Worm (Caenorhabditis elegans) whole organism, young adult: ENCODE results near the gene K11H3.2.

Source experiments
- B0035.1 ChIP-seq: sonication (generic microtip); optimal IDR thresholded peaks from 2 replicates; lab custom pipeline; 2016; ENCODE audit warnings: missing genetic modification characterization, mild to moderate bottlenecking, missing compliant biosample characterization, missing genotype, missing genetic modification reagents
- B0261.1 ChIP-seq: sonication (generic microtip); optimal IDR thresholded peaks from 2 replicates; lab custom pipeline; 2016; ENCODE audit warnings: mild to moderate bottlenecking, missing genetic modification characterization, moderate library complexity, missing compliant biosample characterization
- B0336.3 ChIP-seq: fragments of 200-800 bp; sonication (Bioruptor generic); IDR thresholded peaks from 2 replicates; pipeline ENCODE4 v1.3.6; 2022; ENCODE audit warnings: missing genetic modification characterization, missing compliant biosample characterization
- F37B4.10 ChIP-seq: fragments of 200-800 bp; sonication (Bioruptor generic); IDR thresholded peaks from 2 replicates; pipeline ENCODE4 v1.3.6; 2022; ENCODE audit warnings: missing genetic modification characterization, missing compliant biosample characterization
- F55B11.4 ChIP-seq: sonication (generic microtip); optimal IDR thresholded peaks from 2 replicates; lab custom pipeline; 2016; ENCODE audit warnings: missing compliant biosample characterization, missing genetic modification characterization, borderline replicate concordance; ENCODE audit not compliant: insufficient read depth
- F57C9.4 ChIP-seq: sonication (generic microtip); optimal IDR thresholded peaks from 2 replicates; lab custom pipeline; 2017; ENCODE audit warnings: mild to moderate bottlenecking, missing genetic modification characterization, missing compliant biosample characterization
- K11D2.4 ChIP-seq: fragments of 200-800 bp; sonication (Bioruptor generic); IDR thresholded peaks from 2 replicates; pipeline ENCODE4 v1.3.6; 2022; ENCODE audit warnings: missing genetic modification reagents, missing genetic modification characterization, missing compliant biosample characterization
- T07F8.4 ChIP-seq: sonication (generic microtip); optimal IDR thresholded peaks from 2 replicates; lab custom pipeline; 2016; ENCODE audit warnings: mild to moderate bottlenecking, missing genetic modification characterization, moderate library complexity, missing compliant biosample characterization
- T26A5.8 ChIP-seq: sonication (generic microtip); optimal IDR thresholded peaks from 2 replicates; lab custom pipeline; 2016; ENCODE audit warnings: missing genetic modification characterization, missing compliant biosample characterization
- Y79H2A.3 ChIP-seq: fragments of 200-800 bp; sonication (Bioruptor generic); conservative IDR thresholded peaks from 2 replicates; pipeline ENCODE4 v1.3.6; 2022; ENCODE audit warnings: missing genetic modification reagents, missing genetic modification characterization, missing compliant biosample characterization
- ZK185.1 ChIP-seq: sonication (generic microtip); optimal IDR thresholded peaks from 2 replicates; lab custom pipeline; 2016; ENCODE audit warnings: mild to moderate bottlenecking, missing genetic modification characterization, missing compliant biosample characterization; ENCODE audit not compliant: poor library complexity, severe bottlenecking
- atf-7 ChIP-seq: sonication (generic microtip); optimal IDR thresholded peaks from 2 replicates; lab custom pipeline; 2017; ENCODE audit warnings: mild to moderate bottlenecking, missing genetic modification characterization, missing compliant biosample characterization
- ccch-3 ChIP-seq: fragments of 200-800 bp; sonication (Bioruptor generic); optimal IDR thresholded peaks from 2 replicates; lab custom pipeline; 2018; ENCODE audit warnings: mild to moderate bottlenecking, missing genetic modification characterization, missing compliant biosample characterization
- cebp-1 ChIP-seq, 2 experiments: fragments of 200-800 bp in 1 of 2; sonication (Bioruptor generic) in 1 of 2; sonication (generic microtip) in 1 of 2; IDR thresholded peaks in 1 of 2; optimal IDR thresholded peaks in 1 of 2; 2 replicates each; pipeline versions ENCODE4 v1.3.6 to Lab custom; 2017 to 2022; ENCODE audit warnings: missing compliant biosample characterization in 2 of 2, missing genetic modification characterization in 2 of 2, mild to moderate bottlenecking in 1 of 2, missing genetic modification reagents in 1 of 2, moderate library complexity in 1 of 2
- ceh-100 ChIP-seq: fragments of 200-800 bp; sonication (Bioruptor generic); IDR thresholded peaks from 2 replicates; pipeline ENCODE4 v1.3.6; 2022; ENCODE audit warnings: missing genetic modification reagents, missing genetic modification characterization, missing compliant biosample characterization
- ceh-40 ChIP-seq: fragments of 200-800 bp; sonication (Bioruptor generic); IDR thresholded peaks from 2 replicates; pipeline ENCODE4 v1.3.6; 2022; ENCODE audit warnings: missing genetic modification characterization, missing compliant biosample characterization
- ceh-79 ChIP-seq: sonication (generic microtip); optimal IDR thresholded peaks from 2 replicates; lab custom pipeline; 2017; ENCODE audit warnings: mild to moderate bottlenecking, missing genetic modification characterization, missing compliant biosample characterization
- chd-7 ChIP-seq: sonication (generic microtip); optimal IDR thresholded peaks from 2 replicates; lab custom pipeline; 2016; ENCODE audit warnings: mild to moderate bottlenecking, missing genetic modification characterization, moderate library complexity, missing compliant biosample characterization
- die-1 ChIP-seq: sonication (generic microtip); optimal IDR thresholded peaks from 2 replicates; lab custom pipeline; 2016; ENCODE audit warnings: missing genotype, mild to moderate bottlenecking, missing genetic modification characterization, missing compliant biosample characterization
- dox-1 ChIP-seq: fragments of 200-800 bp; sonication (Bioruptor generic); IDR thresholded peaks from 2 replicates; pipeline ENCODE4 v1.3.6; 2022; ENCODE audit warnings: missing genetic modification reagents, missing genetic modification characterization, missing compliant biosample characterization
- ekl-4 ChIP-seq: fragments of 200-800 bp; sonication (Bioruptor generic); IDR thresholded peaks from 2 replicates; pipeline ENCODE4 v1.3.6; 2022; ENCODE audit warnings: missing genetic modification reagents, missing genetic modification characterization, missing compliant biosample characterization
- hmg-20 ChIP-seq: fragments of 200-800 bp; sonication (Bioruptor generic); IDR thresholded peaks from 2 replicates; pipeline ENCODE4 v1.3.6; 2022; ENCODE audit warnings: missing genetic modification reagents, missing genetic modification characterization, missing compliant biosample characterization
- let-526 ChIP-seq: fragments of 200-800 bp; sonication (Bioruptor generic); IDR thresholded peaks from 2 replicates; pipeline ENCODE4 v1.3.6; 2022; ENCODE audit warnings: missing genetic modification reagents, missing genetic modification characterization, missing compliant biosample characterization
- let-607 ChIP-seq, 2 experiments: fragments of 200-800 bp in 1 of 2; sonication (Bioruptor generic) in 1 of 2; sonication (generic microtip) in 1 of 2; optimal IDR thresholded peaks; 2 replicates each; lab custom pipeline; 2016 to 2018; ENCODE audit warnings: mild to moderate bottlenecking in 2 of 2, missing compliant biosample characterization in 2 of 2, missing genetic modification characterization in 2 of 2, moderate library complexity in 2 of 2, missing genotype in 1 of 2
- lin-40 ChIP-seq: sonication (generic microtip); optimal IDR thresholded peaks from 2 replicates; lab custom pipeline; 2016; ENCODE audit warnings: missing genetic modification characterization, mild to moderate bottlenecking, missing compliant biosample characterization, missing genotype, missing genetic modification reagents
- lir-1 ChIP-seq: fragments of 200-800 bp; sonication (Bioruptor generic); conservative IDR thresholded peaks from 2 replicates; pipeline ENCODE4 v1.3.6; 2022; ENCODE audit warnings: missing genetic modification reagents, missing genetic modification characterization, missing compliant biosample characterization
- madf-3 ChIP-seq: fragments of 200-800 bp; sonication (Bioruptor generic); IDR thresholded peaks from 2 replicates; pipeline ENCODE4 v1.3.6; 2022; ENCODE audit warnings: missing genetic modification reagents, missing genetic modification characterization, missing compliant biosample characterization
- mcd-1 ChIP-seq: fragments of 200-800 bp; sonication (Bioruptor generic); IDR thresholded peaks from 2 replicates; pipeline ENCODE4 v1.3.6; 2022; ENCODE audit warnings: missing genetic modification reagents, missing genetic modification characterization, missing compliant biosample characterization
- mel-28 ChIP-seq: sonication (generic microtip); optimal IDR thresholded peaks from 2 replicates; lab custom pipeline; 2016; ENCODE audit warnings: borderline replicate concordance, mild to moderate bottlenecking, missing genetic modification characterization, missing compliant biosample characterization
- mxl-1 ChIP-seq: sonication (generic microtip); optimal IDR thresholded peaks from 2 replicates; lab custom pipeline; 2016; ENCODE audit warnings: missing genetic modification characterization, missing compliant biosample characterization
- nfya-1 ChIP-seq: sonication (generic microtip); optimal IDR thresholded peaks from 2 replicates; lab custom pipeline; 2017; ENCODE audit warnings: antibody characterized with exemption, missing compliant biosample characterization, missing genetic modification characterization, borderline replicate concordance; ENCODE audit not compliant: insufficient read depth
- nfyb-1 ChIP-seq: fragments of 200-800 bp; sonication (Bioruptor generic); IDR thresholded peaks from 2 replicates; pipeline ENCODE4 v1.3.6; 2022; ENCODE audit warnings: missing genetic modification reagents, missing genetic modification characterization, missing compliant biosample characterization
- pha-4 ChIP-seq: fragments of 150-350 bp; sonication (generic microtip); optimal IDR thresholded peaks from 2 replicates; lab custom pipeline; 2014; ENCODE audit warnings: missing biosample characterization, missing genetic modification reagents, missing genetic modification characterization
- repo-1 ChIP-seq: sonication (generic microtip); optimal IDR thresholded peaks from 2 replicates; lab custom pipeline; 2017; ENCODE audit warnings: mild to moderate bottlenecking, missing genetic modification characterization, missing compliant biosample characterization
- sdz-38 ChIP-seq: sonication (generic microtip); optimal IDR thresholded peaks from 2 replicates; lab custom pipeline; 2016; ENCODE audit warnings: missing genotype, missing genetic modification characterization, missing compliant biosample characterization
- sea-2 ChIP-seq: fragments of 200-800 bp; sonication (Bioruptor generic); IDR thresholded peaks from 2 replicates; pipeline ENCODE4 v1.3.6; 2022; ENCODE audit warnings: missing genetic modification characterization, missing compliant biosample characterization
- snpc-1.3 ChIP-seq: sonication (generic microtip); optimal IDR thresholded peaks from 2 replicates; lab custom pipeline; 2017; ENCODE audit warnings: missing genetic modification characterization, mild to moderate bottlenecking, missing compliant biosample characterization, antibody characterized with exemption, moderate library complexity, missing genotype, missing genetic modification reagents; ENCODE audit not compliant: insufficient read depth
- snpc-3.4 ChIP-seq: sonication (generic microtip); optimal IDR thresholded peaks from 2 replicates; lab custom pipeline; 2017; ENCODE audit warnings: missing genetic modification characterization, mild to moderate bottlenecking, missing compliant biosample characterization, antibody characterized with exemption, moderate library complexity, missing genotype, missing genetic modification reagents
- somi-1 ChIP-seq: fragments of 200-800 bp; sonication (Bioruptor generic); optimal IDR thresholded peaks from 2 replicates; lab custom pipeline; 2018; ENCODE audit warnings: mild to moderate bottlenecking, missing genetic modification characterization, missing compliant biosample characterization
- tbp1 ChIP-seq: fragments of 200-800 bp; sonication (Bioruptor generic); optimal IDR thresholded peaks from 2 replicates; lab custom pipeline; 2018; ENCODE audit warnings: mild to moderate bottlenecking, missing genetic modification characterization, missing compliant biosample characterization
- tbx-9 ChIP-seq: sonication (generic microtip); optimal IDR thresholded peaks from 2 replicates; lab custom pipeline; 2016; ENCODE audit warnings: borderline replicate concordance, missing genetic modification characterization, inconsistent platforms, missing compliant biosample characterization
- tlf-1 ChIP-seq: fragments of 200-800 bp; sonication (Bioruptor generic); optimal IDR thresholded peaks from 2 replicates; lab custom pipeline; 2018; ENCODE audit warnings: mild to moderate bottlenecking, missing genetic modification characterization, missing compliant biosample characterization
- unc-130 ChIP-seq: sonication (generic microtip); optimal IDR thresholded peaks from 2 replicates; lab custom pipeline; 2016; ENCODE audit warnings: missing genetic modification reagents, missing genetic modification characterization, missing compliant biosample characterization
- xnd-1 ChIP-seq: sonication (generic microtip); optimal IDR thresholded peaks from 2 replicates; lab custom pipeline; 2016; ENCODE audit warnings: missing genotype, missing genetic modification reagents, missing genetic modification characterization, missing compliant biosample characterization
- zfh-2 ChIP-seq: fragments of 200-800 bp; sonication (Bioruptor generic); conservative IDR thresholded peaks from 2 replicates; pipeline ENCODE4 v1.3.6; 2022; ENCODE audit warnings: missing genetic modification reagents, missing genetic modification characterization, missing compliant biosample characterization
- ztf-26 ChIP-seq: sonication (generic microtip); optimal IDR thresholded peaks from 2 replicates; lab custom pipeline; 2017; ENCODE audit warnings: missing genetic modification characterization, missing compliant biosample characterization
- ztf-3 ChIP-seq: fragments of 200-800 bp; sonication (Bioruptor generic); optimal IDR thresholded peaks from 2 replicates; lab custom pipeline; 2018; ENCODE audit warnings: mild to moderate bottlenecking, missing genetic modification characterization, missing compliant biosample characterization

K11H3.2 gene

ce11 chrIII:9826005-9826404, 20.2 kb upstream of the K11H3.2 start (continued):
- TF ChIP-seq die-1 (tag; lab: Kevin White, UChicago) (no peak), madf-3 (GFP tag; lab: Robert Waterston, UW) (no peak), lin-40 (tag; lab: Kevin White, UChicago) (peak; percentile 39), cebp-1 (GFP tag; IDR thresholded peaks at IDR 0.05; lab: Robert Waterston, UW) (peak; percentile 66), cebp-1 (tag; optimal IDR thresholded peaks at IDR 0.05; lab: Kevin White, UChicago) (peak; percentile 61), ZK185.1 (tag; lab: Kevin White, UChicago) (no peak), tbx-9 (no peak), unc-130 (GFP tag; lab: Kevin White, UChicago) (no peak), K11D2.4 (peak; percentile 67; the same call in 1 of the 2 replicates), lir-1 (GFP tag; lab: Robert Waterston, UW) (no peak), ceh-40 (GFP tag; lab: Robert Waterston, UW) (no peak), mel-28 (tag; lab: Kevin White, UChicago) (no peak), tlf-1 (GFP tag; lab: Kevin White, UChicago) (peak; percentile 30), ztf-3 (GFP tag; lab: Kevin White, UChicago) (no peak), mcd-1 (GFP tag; lab: Robert Waterston, UW) (0 out of 2 replicates have a peak, but pooled peaks have one; percentile 61), B0261.1 (no peak), ceh-79 (tag; lab: Kevin White, UChicago) (no peak), nfyb-1 (GFP tag; lab: Robert Waterston, UW) (peak; percentile 55; the same call in 1 of the 2 replicates), snpc-1.3 (tag; lab: Kevin White, UChicago) (no peak), snpc-3.4 (tag; lab: Kevin White, UChicago) (no peak), nfya-1 (tag; lab: Kevin White, UChicago) (no peak), atf-7 (tag; lab: Kevin White, UChicago) (peak; percentile 52), somi-1 (GFP tag; lab: Kevin White, UChicago) (no peak), T07F8.4 (tag; lab: Kevin White, UChicago) (no peak), ekl-4 (0 out of 2 replicates have a peak, but pooled peaks have one; percentile 35), sea-2 (GFP tag; lab: Robert Waterston, UW) (no peak), repo-1 (peak; percentile 40), let-607 (tag; optimal IDR thresholded peaks at IDR 0.05; lab: Kevin White, UChicago) (peak; percentile 22 to 26), ztf-26 (tag; lab: Kevin White, UChicago) (no peak), hmg-20 (GFP tag; lab: Robert Waterston, UW) (no peak), B0336.3 (GFP tag; lab: Robert Waterston, UW) (no peak), zfh-2 (GFP tag; lab: Robert Waterston, UW) (no peak), ccch-3 (GFP tag; lab: Kevin White, UChicago) (no peak), xnd-1 (no peak), F37B4.10 (GFP tag; lab: Robert Waterston, UW) (no peak), F57C9.4 (no peak), tbp1 (GFP tag; lab: Kevin White, UChicago) (peak; percentile 56), sdz-38 (no peak), dox-1 (GFP tag; lab: Robert Waterston, UW) (no peak), mxl-1 (tag; lab: Kevin White, UChicago) (no peak), Y79H2A.3 (GFP tag; lab: Robert Waterston, UW) (no peak), B0035.1 (no peak), ceh-100 (GFP tag; lab: Robert Waterston, UW) (no peak), chd-7 (peak; percentile 18), let-526 (GFP tag; lab: Robert Waterston, UW) (peak; percentile 57; the same call in 1 of the 2 replicates), pha-4 (no peak), T26A5.8 (no peak), F55B11.4 (tag; lab: Kevin White, UChicago) (no peak)
